Worm (Caenorhabditis elegans): ENCODE data around the gene K05G3.2.

DNA sequence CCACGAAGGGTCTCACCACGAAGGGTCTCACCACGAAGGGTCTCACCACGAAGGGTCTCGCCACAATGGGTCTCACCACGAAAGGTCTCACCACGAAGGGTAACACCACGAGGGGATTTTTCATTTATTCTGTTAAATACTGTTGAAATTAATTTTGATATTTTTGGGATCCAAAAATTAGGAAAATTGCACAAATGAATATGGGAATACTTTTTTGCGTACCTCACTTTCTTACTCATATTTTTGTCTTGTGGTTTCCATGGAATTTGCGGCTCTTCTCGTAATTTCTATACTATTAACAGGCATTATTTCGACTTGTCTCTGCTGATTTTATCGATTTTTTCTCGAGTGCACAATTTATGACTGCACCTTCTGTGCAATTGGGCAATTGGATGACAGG is 10.6 kb downstream of the K05G3.2 start, which contains the start of gene T25D1.3:
- TF ChIP-seq K09A11.1 (tag; optimal IDR thresholded peaks at IDR 0.05; ENCODE audit: insufficient read depth) (no peak), fkh-10 (GFP tag; optimal IDR thresholded peaks at IDR 0.05) (no peak), madf-2 (tag; optimal IDR thresholded peaks at IDR 0.05) (no peak), eyg-1 (tag; optimal IDR thresholded peaks at IDR 0.05) (no peak), nhr-11 (tag; optimal IDR thresholded peaks at IDR 0.05) (no peak)
